Worm (Caenorhabditis elegans) whole organism, young adult: Measurements from ENCODE around the gene K07C5.9.

Experiments
- D2030.7 ChIP-seq: fragments of 200-800 bp; sonication (Bioruptor generic); IDR thresholded peaks from 2 replicates; pipeline ENCODE4 v1.3.6; 2022; ENCODE audit warnings: missing genetic modification reagents, missing genetic modification characterization, missing compliant biosample characterization
- F23B12.7 ChIP-seq: sonication (generic microtip); optimal IDR thresholded peaks from 2 replicates; lab custom pipeline; 2017; ENCODE audit warnings: missing genetic modification characterization, mild to moderate bottlenecking, missing compliant biosample characterization, antibody characterized with exemption, moderate library complexity; ENCODE audit not compliant: insufficient read depth
- F33H1.4 ChIP-seq: fragments of 200-800 bp; sonication (Bioruptor generic); IDR thresholded peaks from 2 replicates; pipeline ENCODE4 v1.3.6; 2022; ENCODE audit warnings: missing genetic modification reagents, missing genetic modification characterization, missing compliant biosample characterization
- F37B4.10 ChIP-seq: fragments of 200-800 bp; sonication (Bioruptor generic); IDR thresholded peaks from 2 replicates; pipeline ENCODE4 v1.3.6; 2022; ENCODE audit warnings: missing genetic modification characterization, missing compliant biosample characterization
- F49E8.2 ChIP-seq: sonication (generic microtip); optimal IDR thresholded peaks from 3 replicates; lab custom pipeline; 2017; ENCODE audit warnings: missing genetic modification characterization, mild to moderate bottlenecking, missing compliant biosample characterization, antibody characterized with exemption, moderate library complexity; ENCODE audit not compliant: insufficient read depth
- T07F8.4 ChIP-seq: sonication (generic microtip); optimal IDR thresholded peaks from 2 replicates; lab custom pipeline; 2016; ENCODE audit warnings: mild to moderate bottlenecking, missing genetic modification characterization, moderate library complexity, missing compliant biosample characterization
- Y53F4B.3 ChIP-seq: fragments of 200-800 bp; sonication (Bioruptor generic); IDR thresholded peaks from 2 replicates; pipeline ENCODE4 v1.3.6; 2022; ENCODE audit warnings: missing genetic modification reagents, missing genetic modification characterization, missing compliant biosample characterization
- Y79H2A.3 ChIP-seq: fragments of 200-800 bp; sonication (Bioruptor generic); conservative IDR thresholded peaks from 2 replicates; pipeline ENCODE4 v1.3.6; 2022; ENCODE audit warnings: missing genetic modification reagents, missing genetic modification characterization, missing compliant biosample characterization
- Y95B8A.8 ChIP-seq: fragments of 200-800 bp; sonication (Bioruptor generic); IDR thresholded peaks from 2 replicates; pipeline ENCODE4 v1.3.6; 2022; ENCODE audit warnings: missing genetic modification reagents, missing genetic modification characterization, missing compliant biosample characterization
- ama-1 ChIP-seq, 3 experiments: fragments of 150-350 bp in 1 of 3; sonication (generic microtip) in 2 of 3; optimal IDR thresholded peaks; 2 replicates each; lab custom pipeline; 2014 to 2018; ENCODE audit warnings: missing biosample characterization in 2 of 3, missing genetic modification characterization in 2 of 3, missing genetic modification reagents in 2 of 3
- aptf-2 ChIP-seq: fragments of 200-800 bp; sonication (Bioruptor generic); conservative IDR thresholded peaks from 2 replicates; pipeline ENCODE4 v1.3.6; 2022; ENCODE audit warnings: missing genetic modification reagents, missing genetic modification characterization, missing compliant biosample characterization
- aptf-3 ChIP-seq: fragments of 200-800 bp; sonication (Bioruptor generic); IDR thresholded peaks from 2 replicates; pipeline ENCODE4 v1.3.6; 2022; ENCODE audit warnings: missing genetic modification characterization, missing compliant biosample characterization
- attf-5 ChIP-seq: fragments of 200-800 bp; sonication (Bioruptor generic); optimal IDR thresholded peaks from 2 replicates; lab custom pipeline; 2018; ENCODE audit warnings: mild to moderate bottlenecking, missing genetic modification characterization, missing compliant biosample characterization
- ceh-100 ChIP-seq: fragments of 200-800 bp; sonication (Bioruptor generic); IDR thresholded peaks from 2 replicates; pipeline ENCODE4 v1.3.6; 2022; ENCODE audit warnings: missing genetic modification reagents, missing genetic modification characterization, missing compliant biosample characterization
- ceh-40 ChIP-seq: fragments of 200-800 bp; sonication (Bioruptor generic); IDR thresholded peaks from 2 replicates; pipeline ENCODE4 v1.3.6; 2022; ENCODE audit warnings: missing genetic modification characterization, missing compliant biosample characterization
- ceh-58 ChIP-seq: fragments of 200-800 bp; sonication (Bioruptor generic); IDR thresholded peaks from 2 replicates; pipeline ENCODE4 v1.3.6; 2022; ENCODE audit warnings: missing genetic modification characterization, missing compliant biosample characterization
- dpff-1 ChIP-seq: sonication (generic microtip); optimal IDR thresholded peaks from 2 replicates; lab custom pipeline; 2017; ENCODE audit warnings: mild to moderate bottlenecking, missing genetic modification characterization, missing compliant biosample characterization
- efl-1 ChIP-seq: fragments of 150-350 bp; optimal IDR thresholded peaks from 2 replicates; lab custom pipeline; 2014; ENCODE audit warnings: missing biosample characterization, missing genetic modification reagents, missing genetic modification characterization
- egl-44 ChIP-seq: fragments of 200-800 bp; sonication (Bioruptor generic); IDR thresholded peaks from 2 replicates; pipeline ENCODE4 v1.3.6; 2022; ENCODE audit warnings: missing genetic modification reagents, missing genetic modification characterization, missing compliant biosample characterization
- ekl-4 ChIP-seq: fragments of 200-800 bp; sonication (Bioruptor generic); IDR thresholded peaks from 2 replicates; pipeline ENCODE4 v1.3.6; 2022; ENCODE audit warnings: missing genetic modification reagents, missing genetic modification characterization, missing compliant biosample characterization
- ets-4 ChIP-seq: fragments of 200-800 bp; sonication (Bioruptor generic); optimal IDR thresholded peaks from 2 replicates; lab custom pipeline; 2018; ENCODE audit warnings: mild to moderate bottlenecking, missing genetic modification characterization, missing compliant biosample characterization
- him-1 ChIP-seq: sonication (generic microtip); optimal IDR thresholded peaks from 2 replicates; lab custom pipeline; 2016; ENCODE audit warnings: missing genotype, missing genetic modification reagents, missing genetic modification characterization, missing compliant biosample characterization
- hrde-1 ChIP-seq: sonication (generic microtip); optimal IDR thresholded peaks from 2 replicates; lab custom pipeline; 2016; ENCODE audit warnings: missing genetic modification characterization, mild to moderate bottlenecking, missing compliant biosample characterization, moderate library complexity, missing genotype, missing genetic modification reagents, borderline replicate concordance
- lsl-1 ChIP-seq: fragments of 200-800 bp; sonication (Bioruptor generic); optimal IDR thresholded peaks from 2 replicates; lab custom pipeline; 2018; ENCODE audit warnings: mild to moderate bottlenecking, missing genetic modification characterization, moderate library complexity, missing compliant biosample characterization
- lsy-27 ChIP-seq: sonication (generic microtip); optimal IDR thresholded peaks from 2 replicates; lab custom pipeline; 2017; ENCODE audit warnings: missing genetic modification characterization, mild to moderate bottlenecking, missing compliant biosample characterization, antibody characterized with exemption, missing genotype, borderline replicate concordance; ENCODE audit not compliant: insufficient read depth
- madf-10 ChIP-seq: sonication (generic microtip); optimal IDR thresholded peaks from 2 replicates; lab custom pipeline; 2016; ENCODE audit warnings: mild to moderate bottlenecking, missing genetic modification characterization, missing compliant biosample characterization
- madf-6 ChIP-seq: fragments of 200-800 bp; sonication (Bioruptor generic); IDR thresholded peaks from 2 replicates; pipeline ENCODE4 v1.3.6; 2022; ENCODE audit warnings: missing genetic modification reagents, missing genetic modification characterization, missing compliant biosample characterization
- madf-8 ChIP-seq: fragments of 200-800 bp; sonication (Bioruptor generic); conservative IDR thresholded peaks from 2 replicates; pipeline ENCODE4 v1.3.6; 2022; ENCODE audit warnings: missing genetic modification reagents, missing genetic modification characterization, missing compliant biosample characterization
- mcd-1 ChIP-seq: fragments of 200-800 bp; sonication (Bioruptor generic); IDR thresholded peaks from 2 replicates; pipeline ENCODE4 v1.3.6; 2022; ENCODE audit warnings: missing genetic modification reagents, missing genetic modification characterization, missing compliant biosample characterization
- mel-28 ChIP-seq: sonication (generic microtip); optimal IDR thresholded peaks from 2 replicates; lab custom pipeline; 2016; ENCODE audit warnings: borderline replicate concordance, mild to moderate bottlenecking, missing genetic modification characterization, missing compliant biosample characterization
- mxl-1 ChIP-seq: sonication (generic microtip); optimal IDR thresholded peaks from 2 replicates; lab custom pipeline; 2016; ENCODE audit warnings: missing genetic modification characterization, missing compliant biosample characterization
- nfya-1 ChIP-seq: sonication (generic microtip); optimal IDR thresholded peaks from 2 replicates; lab custom pipeline; 2017; ENCODE audit warnings: antibody characterized with exemption, missing compliant biosample characterization, missing genetic modification characterization, borderline replicate concordance; ENCODE audit not compliant: insufficient read depth
- nhr-179 ChIP-seq: sonication (generic microtip); optimal IDR thresholded peaks from 2 replicates; lab custom pipeline; 2016; ENCODE audit warnings: mild to moderate bottlenecking, missing genetic modification characterization, missing compliant biosample characterization
- rcor-1 ChIP-seq: fragments of 200-800 bp; sonication (Bioruptor generic); IDR thresholded peaks from 2 replicates; pipeline ENCODE4 v1.3.6; 2022; ENCODE audit warnings: missing genetic modification reagents, missing genetic modification characterization, missing compliant biosample characterization
- repo-1 ChIP-seq: sonication (generic microtip); optimal IDR thresholded peaks from 2 replicates; lab custom pipeline; 2017; ENCODE audit warnings: mild to moderate bottlenecking, missing genetic modification characterization, missing compliant biosample characterization
- sea-2 ChIP-seq: fragments of 200-800 bp; sonication (Bioruptor generic); IDR thresholded peaks from 2 replicates; pipeline ENCODE4 v1.3.6; 2022; ENCODE audit warnings: missing genetic modification characterization, missing compliant biosample characterization
- snpc-1.3 ChIP-seq: sonication (generic microtip); optimal IDR thresholded peaks from 2 replicates; lab custom pipeline; 2017; ENCODE audit warnings: missing genetic modification characterization, mild to moderate bottlenecking, missing compliant biosample characterization, antibody characterized with exemption, moderate library complexity, missing genotype, missing genetic modification reagents; ENCODE audit not compliant: insufficient read depth
- snpc-3.4 ChIP-seq: sonication (generic microtip); optimal IDR thresholded peaks from 2 replicates; lab custom pipeline; 2017; ENCODE audit warnings: missing genetic modification characterization, mild to moderate bottlenecking, missing compliant biosample characterization, antibody characterized with exemption, moderate library complexity, missing genotype, missing genetic modification reagents
- tbp1 ChIP-seq: fragments of 200-800 bp; sonication (Bioruptor generic); optimal IDR thresholded peaks from 2 replicates; lab custom pipeline; 2018; ENCODE audit warnings: mild to moderate bottlenecking, missing genetic modification characterization, missing compliant biosample characterization
- tbx-9 ChIP-seq: sonication (generic microtip); optimal IDR thresholded peaks from 2 replicates; lab custom pipeline; 2016; ENCODE audit warnings: borderline replicate concordance, missing genetic modification characterization, inconsistent platforms, missing compliant biosample characterization
- tlf-1 ChIP-seq: fragments of 200-800 bp; sonication (Bioruptor generic); optimal IDR thresholded peaks from 2 replicates; lab custom pipeline; 2018; ENCODE audit warnings: mild to moderate bottlenecking, missing genetic modification characterization, missing compliant biosample characterization
- zfh-2 ChIP-seq: fragments of 200-800 bp; sonication (Bioruptor generic); conservative IDR thresholded peaks from 2 replicates; pipeline ENCODE4 v1.3.6; 2022; ENCODE audit warnings: missing genetic modification reagents, missing genetic modification characterization, missing compliant biosample characterization
- zim-3 ChIP-seq: sonication (generic microtip); optimal IDR thresholded peaks from 2 replicates; lab custom pipeline; 2017; ENCODE audit warnings: mild to moderate bottlenecking, missing genetic modification characterization, moderate library complexity, missing compliant biosample characterization
- ztf-18 ChIP-seq: sonication (generic microtip); optimal IDR thresholded peaks from 2 replicates; lab custom pipeline; 2016; ENCODE audit warnings: missing genotype, mild to moderate bottlenecking, missing genetic modification characterization, missing compliant biosample characterization
- ztf-25 ChIP-seq: fragments of 200-800 bp; sonication (Bioruptor generic); IDR thresholded peaks from 2 replicates; pipeline ENCODE4 v1.3.6; 2022; ENCODE audit warnings: missing genetic modification reagents, missing genetic modification characterization, missing compliant biosample characterization
- ztf-26 ChIP-seq: sonication (generic microtip); optimal IDR thresholded peaks from 2 replicates; lab custom pipeline; 2017; ENCODE audit warnings: missing genetic modification characterization, missing compliant biosample characterization
- ztf-28 ChIP-seq: fragments of 200-800 bp; sonication (Bioruptor generic); IDR thresholded peaks from 2 replicates; pipeline ENCODE4 v1.3.6; 2022; ENCODE audit warnings: missing genetic modification reagents, missing genetic modification characterization, missing compliant biosample characterization
- ztf-3 ChIP-seq: fragments of 200-800 bp; sonication (Bioruptor generic); optimal IDR thresholded peaks from 2 replicates; lab custom pipeline; 2018; ENCODE audit warnings: mild to moderate bottlenecking, missing genetic modification characterization, missing compliant biosample characterization

K07C5.9 gene

DNA sequence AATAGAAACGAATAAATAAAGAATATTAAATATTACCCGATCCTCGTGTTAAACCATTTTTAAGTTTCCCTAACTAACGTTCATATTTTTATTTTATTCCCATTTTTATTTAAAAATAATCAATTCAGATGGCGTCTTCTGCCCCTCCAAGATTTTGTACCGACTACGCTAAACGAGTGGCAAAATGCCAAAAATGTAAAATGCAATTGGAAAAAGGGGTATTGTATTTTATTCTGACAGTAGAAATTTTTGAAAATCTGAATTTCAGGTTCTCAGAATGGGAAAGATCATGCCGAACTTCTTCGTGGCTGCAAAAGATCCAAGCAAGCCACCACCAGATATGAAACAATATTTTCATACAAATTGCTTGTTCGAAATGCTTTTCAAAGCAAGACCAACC is 7.0 kb downstream of the K07C5.9 start, which contains the start of gene K07C5.3 (continued):
- TF ChIP-seq F49E8.2 (no peak), ztf-18 (tag; lab: Kevin White, UChicago) (no peak), nfya-1 (no peak), hrde-1 (tag; lab: Kevin White, UChicago) (no peak), T07F8.4 (tag; lab: Kevin White, UChicago) (no peak), Y79H2A.3 (GFP tag; lab: Robert Waterston, UW) (peak; percentile 66; the same call in 1 of the 2 replicates), tbp1 (GFP tag; lab: Kevin White, UChicago) (no peak), zfh-2 (GFP tag; lab: Robert Waterston, UW) (no peak), Y95B8A.8 (GFP tag; lab: Robert Waterston, UW) (no peak), ama-1 (optimal IDR thresholded peaks at IDR 0.05; lab: Kevin White, UChicago) (no peak), ama-1 (GFP tag; optimal IDR thresholded peaks at IDR 0.05; lab: Kevin White, UChicago) (no peak), zim-3 (tag; lab: Kevin White, UChicago) (no peak), mel-28 (no peak), snpc-3.4 (tag; lab: Kevin White, UChicago) (no peak), mcd-1 (GFP tag; lab: Robert Waterston, UW) (no peak), egl-44 (GFP tag; lab: Robert Waterston, UW) (no peak), ekl-4 (GFP tag; lab: Robert Waterston, UW) (0 out of 2 replicates have a peak, but pooled peaks have one; percentile 59), D2030.7 (GFP tag; lab: Robert Waterston, UW) (peak; percentile 15; the same call in 1 of the 2 replicates), repo-1 (tag; lab: Kevin White, UChicago) (no peak), ceh-40 (GFP tag; lab: Robert Waterston, UW) (no peak), F37B4.10 (GFP tag; lab: Robert Waterston, UW) (no peak), madf-6 (GFP tag; lab: Robert Waterston, UW) (no peak), madf-10 (no peak), attf-5 (no peak), dpff-1 (tag; lab: Kevin White, UChicago) (no peak), aptf-2 (no peak), nhr-179 (no peak), lsy-27 (tag; lab: Kevin White, UChicago) (no peak), ztf-26 (tag; lab: Kevin White, UChicago) (no peak), ceh-100 (GFP tag; lab: Robert Waterston, UW) (no peak), F33H1.4 (no peak; the same call in 1 of the 2 replicates), rcor-1 (GFP tag; lab: Robert Waterston, UW) (no peak), efl-1 (no peak), ceh-58 (no peak), tlf-1 (GFP tag; lab: Kevin White, UChicago) (no peak), mxl-1 (tag; lab: Kevin White, UChicago) (no peak), madf-8 (no peak), F23B12.7 (no peak), Y53F4B.3 (GFP tag; lab: Robert Waterston, UW) (no peak), ets-4 (no peak), sea-2 (GFP tag; lab: Robert Waterston, UW) (no peak), ztf-25 (no peak), aptf-3 (GFP tag; lab: Robert Waterston, UW) (0 out of 2 replicates have a peak, but pooled peaks have one; percentile 71), ztf-3 (GFP tag; lab: Kevin White, UChicago) (no peak), ztf-28 (no peak), snpc-1.3 (tag; lab: Kevin White, UChicago) (no peak), him-1 (tag; lab: Kevin White, UChicago) (no peak), tbx-9 (no peak), lsl-1 (GFP tag; lab: Kevin White, UChicago) (no peak)
